Worm (Caenorhabditis elegans) whole organism, L3 larva: ENCODE data around the gene hpk-1.
A peak's percentile ranks its signal among the peaks of the same experiment; 100 is the strongest.
"Not testable (repeated sequence)": the region's sequence is repeated elsewhere in the genome, so short reads cannot be mapped to it uniquely, and the experiment has no call there.

Experiments used
- R02D3.7 ChIP-seq: fragments of 150-350 bp; optimal IDR thresholded peaks from 2 replicates; lab custom pipeline; 2014; ENCODE audit warnings: missing biosample characterization, missing genetic modification characterization
- ZK546.5 ChIP-seq: sonication (generic microtip); optimal IDR thresholded peaks from 2 replicates; lab custom pipeline; 2017; ENCODE audit warnings: missing biosample characterization, missing genetic modification characterization
- aly-2 ChIP-seq: fragments of 150-350 bp; optimal IDR thresholded peaks from 2 replicates; lab custom pipeline; 2014; ENCODE audit warnings: missing biosample characterization, missing genetic modification characterization
- ama-1 ChIP-seq: fragments of 150-350 bp; optimal IDR thresholded peaks from 2 replicates; lab custom pipeline; 2018
- ceh-16 ChIP-seq: sonication (generic microtip); optimal IDR thresholded peaks from 2 replicates; lab custom pipeline; 2017; ENCODE audit warnings: missing biosample characterization, missing genetic modification characterization
- ceh-28 ChIP-seq: fragments of 150-350 bp; optimal IDR thresholded peaks from 2 replicates; lab custom pipeline; 2014; ENCODE audit warnings: missing biosample characterization, missing genetic modification reagents, missing genetic modification characterization
- ceh-82 ChIP-seq: fragments of 150-350 bp; optimal IDR thresholded peaks from 2 replicates; lab custom pipeline; 2014; ENCODE audit warnings: missing biosample characterization, missing genetic modification characterization
- ceh-9 ChIP-seq: sonication (generic microtip); optimal IDR thresholded peaks from 2 replicates; lab custom pipeline; 2018; ENCODE audit warnings: missing biosample characterization, missing genetic modification characterization
- daf-12 ChIP-seq: fragments of 150-350 bp; optimal IDR thresholded peaks from 2 replicates; lab custom pipeline; 2014; ENCODE audit warnings: missing biosample characterization, missing genetic modification reagents, missing genetic modification characterization
- egl-27 ChIP-seq: sonication (generic microtip); optimal IDR thresholded peaks from 4 replicates; lab custom pipeline; 2017; ENCODE audit warnings: missing biosample characterization, missing genetic modification reagents, missing genetic modification characterization
- egl-5 ChIP-seq: fragments of 150-350 bp; optimal IDR thresholded peaks from 2 replicates; lab custom pipeline; 2017; ENCODE audit warnings: missing biosample characterization, missing genetic modification reagents, missing genetic modification characterization, inconsistent platforms
- elt-1 ChIP-seq: fragments of 150-350 bp; optimal IDR thresholded peaks from 2 replicates; lab custom pipeline; 2014; ENCODE audit warnings: missing biosample characterization, missing genetic modification characterization
- elt-2 ChIP-seq: sonication (generic microtip); optimal IDR thresholded peaks from 2 replicates; lab custom pipeline; 2016; ENCODE audit warnings: missing genetic modification reagents, mild to moderate bottlenecking, missing genetic modification characterization, missing compliant biosample characterization
- elt-3 ChIP-seq, 3 experiments: fragments of 150-350 bp in 1 of 3; sonication (generic microtip) in 2 of 3; optimal IDR thresholded peaks; 2 replicates in 2 of 3; 4 replicates in 1 of 3; lab custom pipeline; 2014 to 2017; ENCODE audit warnings: missing biosample characterization in 3 of 3, missing genetic modification characterization in 3 of 3
- eor-1 ChIP-seq, 2 experiments: fragments of 150-350 bp; optimal IDR thresholded peaks; 2 replicates each; lab custom pipeline; 2014 to 2018; ENCODE audit warnings: missing biosample characterization in 2 of 2, missing genetic modification characterization in 2 of 2
- fkh-10 ChIP-seq: sonication (generic microtip); optimal IDR thresholded peaks from 2 replicates; lab custom pipeline; 2017; ENCODE audit warnings: missing biosample characterization, missing genetic modification reagents, missing genetic modification characterization
- fkh-2 ChIP-seq: fragments of 150-350 bp; optimal IDR thresholded peaks from 2 replicates; lab custom pipeline; 2014; ENCODE audit warnings: missing biosample characterization, missing genetic modification reagents, missing genetic modification characterization
- fos-1 ChIP-seq: fragments of 150-350 bp; optimal IDR thresholded peaks from 2 replicates; lab custom pipeline; 2014; ENCODE audit warnings: missing biosample characterization, missing genetic modification characterization
- jun-1 ChIP-seq: fragments of 150-350 bp; optimal IDR thresholded peaks from 2 replicates; lab custom pipeline; 2014; ENCODE audit warnings: missing biosample characterization, missing genetic modification reagents, missing genetic modification characterization
- lin-15B ChIP-seq: fragments of 150-350 bp; optimal IDR thresholded peaks from 2 replicates; lab custom pipeline; 2014; ENCODE audit warnings: missing biosample characterization, missing genetic modification characterization
- lin-39 ChIP-seq: fragments of 150-350 bp; optimal IDR thresholded peaks from 2 replicates; lab custom pipeline; 2018; ENCODE audit warnings: missing biosample characterization, missing genetic modification reagents, missing genetic modification characterization
- mdl-1 ChIP-seq: fragments of 150-350 bp; optimal IDR thresholded peaks from 2 replicates; lab custom pipeline; 2014; ENCODE audit warnings: missing biosample characterization, missing genetic modification characterization
- mml-1 ChIP-seq: fragments of 150-350 bp; sonication (generic microtip); optimal IDR thresholded peaks from 3 replicates; lab custom pipeline; 2014; ENCODE audit warnings: missing biosample characterization, missing genetic modification characterization
- nfya-1 ChIP-seq: sonication (generic microtip); optimal IDR thresholded peaks from 2 replicates; lab custom pipeline; 2017; ENCODE audit warnings: missing genetic modification characterization, mild to moderate bottlenecking, missing compliant biosample characterization, antibody characterized with exemption, moderate library complexity; ENCODE audit not compliant: insufficient read depth
- nhr-11 ChIP-seq: fragments of 150-350 bp; optimal IDR thresholded peaks from 2 replicates; lab custom pipeline; 2014; ENCODE audit warnings: missing biosample characterization, missing genetic modification characterization
- nhr-12 ChIP-seq: fragments of 150-350 bp; optimal IDR thresholded peaks from 2 replicates; lab custom pipeline; 2014; ENCODE audit warnings: missing biosample characterization, missing genetic modification characterization
- nhr-23 ChIP-seq: fragments of 150-350 bp; optimal IDR thresholded peaks from 2 replicates; lab custom pipeline; 2014; ENCODE audit warnings: missing biosample characterization, missing genetic modification reagents, missing genetic modification characterization
- nhr-25 ChIP-seq: sonication (generic microtip); optimal IDR thresholded peaks from 2 replicates; lab custom pipeline; 2017; ENCODE audit warnings: missing biosample characterization, missing genetic modification characterization
- nhr-28 ChIP-seq: fragments of 150-350 bp; optimal IDR thresholded peaks from 2 replicates; lab custom pipeline; 2014; ENCODE audit warnings: missing biosample characterization, missing genetic modification characterization
- nhr-43 ChIP-seq: sonication (generic microtip); optimal IDR thresholded peaks from 2 replicates; lab custom pipeline; 2016; ENCODE audit warnings: mild to moderate bottlenecking, missing genetic modification characterization, missing compliant biosample characterization; ENCODE audit not compliant: poor library complexity, severe bottlenecking
- nhr-77 ChIP-seq: fragments of 150-350 bp; optimal IDR thresholded peaks from 2 replicates; lab custom pipeline; 2014; ENCODE audit warnings: missing biosample characterization, missing genetic modification characterization
- pha-4 ChIP-seq: fragments of 150-350 bp; optimal IDR thresholded peaks from 2 replicates; lab custom pipeline; 2014; ENCODE audit warnings: missing biosample characterization, missing genetic modification reagents, missing genetic modification characterization
- pqm-1 ChIP-seq: fragments of 150-350 bp; optimal IDR thresholded peaks from 2 replicates; lab custom pipeline; 2017; ENCODE audit warnings: missing biosample characterization, missing genetic modification characterization, inconsistent platforms
- sea-2 ChIP-seq: fragments of 150-350 bp; sonication (generic microtip); optimal IDR thresholded peaks from 4 replicates; lab custom pipeline; 2014; ENCODE audit warnings: missing biosample characterization, missing genetic modification reagents, missing genetic modification characterization
- skn-1 ChIP-seq: fragments of 150-350 bp; optimal IDR thresholded peaks from 2 replicates; lab custom pipeline; 2014; ENCODE audit warnings: missing biosample characterization, missing genetic modification characterization
- snpc-4 ChIP-seq: fragments of 150-350 bp; optimal IDR thresholded peaks from 2 replicates; lab custom pipeline; 2014; ENCODE audit warnings: missing biosample characterization, missing genetic modification characterization
- unc-39 ChIP-seq: sonication (generic microtip); optimal IDR thresholded peaks from 4 replicates; lab custom pipeline; 2017; ENCODE audit warnings: missing biosample characterization, missing genetic modification characterization
- unc-62 ChIP-seq: fragments of 150-350 bp; sonication (generic microtip); optimal IDR thresholded peaks from 4 replicates; lab custom pipeline; 2014; ENCODE audit warnings: missing biosample characterization, missing genetic modification reagents, missing genetic modification characterization
- zag-1 ChIP-seq: fragments of 150-350 bp; optimal IDR thresholded peaks from 2 replicates; lab custom pipeline; 2014; ENCODE audit warnings: missing biosample characterization, missing genetic modification characterization

Gene hpk-1

ce11 chrX:4208495-4208894 lies 8.6 kb downstream of the hpk-1 start:
- TF ChIP-seq mdl-1 (no peak), fkh-10 (peak; percentile 8), ceh-28 (tag; lab: Kevin White, UChicago) (no peak), nhr-23 (peak; percentile 69), pha-4 (tag; lab: Kevin White, UChicago) (peak; percentile 45), nhr-25 (tag; lab: Kevin White, UChicago) (peak; percentile 49), egl-27 (tag; lab: Kevin White, UChicago) (no peak), nhr-11 (tag; lab: Kevin White, UChicago) (peak; percentile 30), skn-1 (tag; lab: Kevin White, UChicago) (peak; percentile 79), pqm-1 (tag; lab: Kevin White, UChicago) (peak; percentile 60), nhr-77 (tag; lab: Kevin White, UChicago) (peak; percentile 82), fos-1 (tag; lab: Kevin White, UChicago) (no peak), elt-2 (tag; lab: Kevin White, UChicago) (peak; percentile 5), jun-1 (tag; lab: Kevin White, UChicago) (peak; percentile 48), nhr-43 (peak; percentile 89), elt-3 (tag; optimal IDR thresholded peaks at IDR 0.05; lab: Kevin White, UChicago) (peak in 1 of 3 experiments; percentile 86)

DNA sequence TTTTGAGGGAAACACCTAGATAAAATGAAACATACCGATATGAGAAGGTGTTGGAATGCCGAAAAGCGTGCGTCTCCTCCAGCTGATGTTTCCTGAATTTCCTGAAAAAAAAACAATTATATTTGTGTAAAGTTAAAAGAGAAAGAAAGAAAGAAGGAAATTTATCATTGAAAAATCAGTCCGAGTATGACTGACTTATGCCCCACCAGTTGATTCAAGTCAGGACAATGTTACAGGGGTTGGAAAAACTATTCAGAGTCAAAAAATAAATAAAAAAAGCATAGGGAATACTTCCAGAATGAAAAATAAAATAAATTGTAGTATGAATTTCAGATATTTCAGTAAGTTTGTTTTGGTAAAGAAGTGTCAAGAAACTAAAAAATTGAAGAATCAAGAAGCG lies 9.7 kb downstream of the hpk-1 start, which contains the start of gene F20B6.9:
F20B6.9 (minus strand) TSS at position 101 of the 400 bp plus-strand sequence.
- TF ChIP-seq lin-39; lin-15B (tag; lab: Kevin White, UChicago); sea-2 (GFP tag; lab: Kevin White, UChicago): not testable (repeated sequence)
- TF ChIP-seq, all 47 proteins: peak for 0; not testable (repeated sequence) for 47

- TF ChIP-seq jun-1 (tag; lab: Kevin White, UChicago); R02D3.7; snpc-4 (tag; lab: Kevin White, UChicago): not testable (repeated sequence)
Measured at ce11 chrX:4202114-4202513, 15.0 kb downstream of the hpk-1 start, which contains the start of gene F20B6.6. TSS of gene F20B6.6 (minus strand) at chrX:4202214.

DNA sequence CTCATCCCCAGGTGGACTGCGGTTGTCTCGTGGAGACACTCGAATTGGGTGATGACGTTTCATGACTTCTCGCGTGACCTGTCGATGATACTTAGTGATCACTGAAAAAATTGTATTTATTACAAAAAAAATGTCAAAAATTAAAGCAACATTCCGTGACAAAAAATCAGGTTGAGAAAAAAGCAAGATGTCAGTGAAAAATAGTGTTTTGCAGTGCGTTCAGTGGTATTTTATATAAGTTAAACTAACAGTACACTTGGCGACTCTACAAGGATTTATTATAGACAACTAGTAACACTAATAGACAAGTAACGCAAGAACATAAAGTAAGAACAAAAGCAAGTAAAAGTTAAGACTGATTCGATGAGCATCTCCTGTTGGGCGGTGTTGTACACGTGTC lies 17.3 kb downstream of the hpk-1 start, which contains the start of gene F20B6.5:
F20B6.5 (minus strand) TSS at position 101 of the 400 bp plus-strand sequence.
- TF ChIP-seq elt-1, nhr-12, nhr-23: not testable (repeated sequence)

ce11 chrX:4196431-4196830 lies 20.7 kb downstream of the hpk-1 start, which contains the start of gene F20B6.4:
TSS of gene F20B6.4 (minus strand) at chrX:4196531.
- no peak for TF ChIP-seq mdl-1
- no peak for TF ChIP-seq ceh-9
- no peak for TF ChIP-seq ama-1 (lab: Kevin White, UChicago)
- no peak for TF ChIP-seq nhr-77 (tag; lab: Kevin White, UChicago)
- TF ChIP-seq unc-62 (GFP tag; lab: Kevin White, UChicago) = no peak
- no peak for TF ChIP-seq zag-1 (tag; lab: Kevin White, UChicago)
- no peak for TF ChIP-seq egl-5 (tag; lab: Kevin White, UChicago)
- TF ChIP-seq ceh-16 (tag; lab: Kevin White, UChicago) = no peak
- TF ChIP-seq nhr-23 = no peak
- TF ChIP-seq pha-4 (tag; lab: Kevin White, UChicago) = no peak
- TF ChIP-seq mml-1 (tag; lab: Kevin White, UChicago) = no peak

- TF ChIP-seq aly-2 (tag; lab: Kevin White, UChicago) = peak; percentile 43
- TF ChIP-seq ama-1 (lab: Kevin White, UChicago) = no peak
- no peak for TF ChIP-seq fkh-10
- no peak for TF ChIP-seq skn-1 (tag; lab: Kevin White, UChicago)
- TF ChIP-seq R02D3.7 = no peak
- TF ChIP-seq unc-39 (tag; lab: Kevin White, UChicago) = no peak
- no peak for TF ChIP-seq elt-1
- no peak for TF ChIP-seq lin-15B (tag; lab: Kevin White, UChicago)
- TF ChIP-seq daf-12 (tag; lab: Kevin White, UChicago) = no peak
- peak; percentile 20 for TF ChIP-seq nhr-23
- TF ChIP-seq fos-1 (tag; lab: Kevin White, UChicago) = no peak
- TF ChIP-seq egl-27 (tag; lab: Kevin White, UChicago) = no peak
- TF ChIP-seq ceh-82 (tag; lab: Kevin White, UChicago) = no peak
- no peak for TF ChIP-seq nhr-25 (tag; lab: Kevin White, UChicago)
- TF ChIP-seq unc-62 (GFP tag; lab: Kevin White, UChicago) = no peak
- no peak for TF ChIP-seq fkh-2 (tag; lab: Kevin White, UChicago)
- TF ChIP-seq elt-2 (tag; lab: Kevin White, UChicago) = peak; percentile 39
- TF ChIP-seq pqm-1 (tag; lab: Kevin White, UChicago) = no peak
- TF ChIP-seq nhr-43 = peak; percentile 71
- TF ChIP-seq ceh-16 (tag; lab: Kevin White, UChicago) = no peak
- TF ChIP-seq eor-1 (tag; optimal IDR thresholded peaks at IDR 0.05; lab: Kevin White, UChicago) = no peak
- no peak for TF ChIP-seq ceh-28 (tag; lab: Kevin White, UChicago)
- no peak for TF ChIP-seq nhr-12
- TF ChIP-seq nhr-77 (tag; lab: Kevin White, UChicago) = no peak
- no peak for TF ChIP-seq nhr-28 (tag; lab: Kevin White, UChicago)
- TF ChIP-seq zag-1 (tag; lab: Kevin White, UChicago) = no peak
- no peak for TF ChIP-seq ZK546.5 (tag; lab: Kevin White, UChicago)
- no peak for TF ChIP-seq egl-5 (tag; lab: Kevin White, UChicago)
- no peak for TF ChIP-seq nfya-1 (tag; lab: Kevin White, UChicago)
- TF ChIP-seq elt-3 (tag; optimal IDR thresholded peaks at IDR 0.05; lab: Kevin White, UChicago) = no peak
Measured at ce11 chrX:4193080-4193479, 24.0 kb downstream of the hpk-1 start.
